Worm (Caenorhabditis elegans): ENCODE results near the gene C18F10.7.

Gene C18F10.7

DNA sequence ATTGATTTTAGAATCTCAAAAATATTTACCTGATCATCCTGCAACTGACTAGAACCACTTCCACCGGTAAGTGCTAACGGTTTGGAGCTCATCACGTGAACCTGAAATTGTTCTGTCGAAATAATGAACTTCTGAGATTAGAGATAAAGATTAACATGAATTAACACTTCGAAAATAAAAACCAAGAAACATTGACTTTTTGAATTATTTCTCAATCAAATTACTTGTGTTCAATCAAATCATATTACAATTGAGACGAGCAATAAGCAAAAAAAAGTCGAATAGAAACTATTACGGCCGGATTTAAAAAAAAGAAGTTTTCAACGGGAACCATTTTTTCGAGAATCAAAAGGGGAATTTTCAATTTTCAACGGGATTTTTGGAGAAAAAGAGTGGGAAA, 32.4 kb downstream of the C18F10.7 start, which contains the start of gene bcas-2:
Gene bcas-2, minus strand, starts transcription at position 101 of the 400 bp plus-strand sequence.
- TF ChIP-seq nhr-237 (tag; optimal IDR thresholded peaks at IDR 0.05) (no peak), ceh-82 (tag; optimal IDR thresholded peaks at IDR 0.05) (no peak), fos-1 (tag; optimal IDR thresholded peaks at IDR 0.05) (no peak), nhr-43 (tag; optimal IDR thresholded peaks at IDR 0.05; ENCODE audit: poor library complexity, severe bottlenecking) (no peak), nhr-76 (tag; optimal IDR thresholded peaks at IDR 0.05) (no peak), mdl-1 (tag; optimal IDR thresholded peaks at IDR 0.05) (no peak), elt-2 (tag; optimal IDR thresholded peaks at IDR 0.05) (no peak), nhr-25 (tag; optimal IDR thresholded peaks at IDR 0.05) (no peak), ama-1 (optimal IDR thresholded peaks at IDR 0.05) (no peak), nhr-67 (tag; optimal IDR thresholded peaks at IDR 0.05) (no peak), skn-1 (tag; optimal IDR thresholded peaks at IDR 0.05) (no peak), nhr-23 (tag; optimal IDR thresholded peaks at IDR 0.05) (no peak), tbx-2 (tag; optimal IDR thresholded peaks at IDR 0.05) (no peak)

DNA sequence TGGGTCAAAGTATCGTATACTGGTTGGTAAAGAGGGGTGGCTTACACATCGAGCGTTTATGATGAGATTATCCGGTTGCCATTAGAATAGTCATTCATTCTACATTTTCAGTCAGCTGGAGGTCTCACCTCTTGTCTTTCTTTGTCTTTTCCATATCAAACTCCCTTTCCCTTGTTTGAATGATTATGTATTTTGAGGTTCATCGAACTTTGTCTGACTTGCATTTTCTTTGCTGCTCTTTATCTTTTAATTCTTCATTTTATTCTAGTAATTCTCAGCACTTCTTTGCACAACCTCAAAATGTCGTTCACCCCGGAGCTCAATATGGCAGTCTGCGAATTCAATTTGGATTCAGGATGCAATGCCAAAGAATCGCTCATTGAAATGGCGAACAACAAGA, 37.6 kb downstream of the C18F10.7 start, which contains the start of gene T12A2.3:
Gene T12A2.3, plus strand, starts transcription at position 301 of the 400 bp plus-strand sequence.
- TF ChIP-seq ztf-11 (tag; optimal IDR thresholded peaks at IDR 0.05) (no peak), hmg-11 (tag; optimal IDR thresholded peaks at IDR 0.05) (no peak), aly-2 (tag; optimal IDR thresholded peaks at IDR 0.05) (no peak), elt-1 (tag; optimal IDR thresholded peaks at IDR 0.05) (no peak), pha-4 (tag; optimal IDR thresholded peaks at IDR 0.05) (no peak), ama-1 (optimal IDR thresholded peaks at IDR 0.05) (no peak), daf-12 (tag; optimal IDR thresholded peaks at IDR 0.05) (no peak), R02D3.7 (tag; optimal IDR thresholded peaks at IDR 0.05) (no peak), ceh-28 (tag; optimal IDR thresholded peaks at IDR 0.05) (no peak), egl-27 (tag; optimal IDR thresholded peaks at IDR 0.05) (no peak), unc-39 (tag; optimal IDR thresholded peaks at IDR 0.05) (no peak), nfya-1 (tag; optimal IDR thresholded peaks at IDR 0.05; ENCODE audit: insufficient read depth) (no peak), snpc-4 (tag; optimal IDR thresholded peaks at IDR 0.05) (no peak), ztf-4 (tag; optimal IDR thresholded peaks at IDR 0.05) (no peak), mdl-1 (tag; optimal IDR thresholded peaks at IDR 0.05) (no peak), mml-1 (tag; optimal IDR thresholded peaks at IDR 0.05) (no peak), tbx-2 (tag; optimal IDR thresholded peaks at IDR 0.05) (no peak), unc-62 (GFP tag; optimal IDR thresholded peaks at IDR 0.05) (no peak), zag-1 (tag; optimal IDR thresholded peaks at IDR 0.05) (no peak), fos-1 (tag; optimal IDR thresholded peaks at IDR 0.05) (no peak)

DNA sequence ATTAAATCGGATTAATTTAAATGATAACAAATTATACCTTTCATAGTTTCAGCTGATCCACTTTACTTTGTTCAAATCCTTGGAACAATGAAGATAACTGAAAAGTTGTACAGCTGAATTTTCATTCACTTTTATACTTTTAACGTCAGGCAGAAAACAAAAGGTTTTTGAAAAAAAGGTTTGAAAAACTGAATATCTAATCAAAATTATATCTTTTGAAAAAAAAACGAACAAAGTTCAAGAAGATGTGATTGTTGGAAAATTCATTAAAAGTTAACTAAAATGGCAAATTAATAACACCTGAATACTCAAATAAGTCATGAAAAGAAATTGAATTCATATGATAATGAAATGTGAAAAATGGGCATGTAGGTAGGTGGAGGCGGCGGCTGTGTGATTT, 41.5 kb downstream of the C18F10.7 start, which contains the start of gene T12A2.21:
Gene T12A2.21, minus strand, starts transcription at position 101 of the 400 bp plus-strand sequence.
- no peak for TF ChIP-seq fos-1 (tag; optimal IDR thresholded peaks at IDR 0.05)
- TF ChIP-seq lin-15B (tag; optimal IDR thresholded peaks at IDR 0.05), result no peak
- no peak for TF ChIP-seq nhr-12 (tag; optimal IDR thresholded peaks at IDR 0.05)
- TF ChIP-seq lsy-12 (tag; optimal IDR thresholded peaks at IDR 0.05), result no peak
- TF ChIP-seq lin-39 (tag; optimal IDR thresholded peaks at IDR 0.05), result no peak
- no peak for TF ChIP-seq ceh-9 (tag; optimal IDR thresholded peaks at IDR 0.05)
- TF ChIP-seq fkh-2 (tag; optimal IDR thresholded peaks at IDR 0.05), result no peak
- no peak for TF ChIP-seq egl-27 (tag; optimal IDR thresholded peaks at IDR 0.05)
- no peak for TF ChIP-seq tbx-2 (tag; optimal IDR thresholded peaks at IDR 0.05)
- TF ChIP-seq nhr-237 (tag; optimal IDR thresholded peaks at IDR 0.05), result no peak
- TF ChIP-seq ztf-11 (tag; optimal IDR thresholded peaks at IDR 0.05), result no peak
- no peak for TF ChIP-seq nhr-11 (tag; optimal IDR thresholded peaks at IDR 0.05)

DNA sequence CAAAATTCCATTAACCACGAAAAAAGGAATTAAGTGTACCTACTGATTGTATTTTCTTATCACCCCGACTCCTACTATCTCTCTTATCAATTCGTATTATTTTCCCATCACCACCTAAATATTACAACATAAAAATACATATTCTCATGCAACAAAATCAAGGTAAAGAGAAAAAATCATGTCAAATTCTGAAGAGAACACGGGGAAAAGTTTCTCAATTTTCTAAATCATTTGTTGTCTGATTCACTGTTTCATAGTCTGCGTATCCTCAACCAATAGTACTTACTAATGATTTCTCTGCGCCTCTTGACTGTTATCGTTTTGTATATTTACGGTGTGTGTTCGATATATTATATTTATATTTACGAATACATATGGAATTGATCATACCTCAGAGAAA, 46.3 kb downstream of the C18F10.7 start:
- TF ChIP-seq unc-62 (GFP tag; optimal IDR thresholded peaks at IDR 0.05), result no peak
- no peak for TF ChIP-seq nhr-43 (tag; optimal IDR thresholded peaks at IDR 0.05; ENCODE audit: poor library complexity, severe bottlenecking)
- no peak for TF ChIP-seq nhr-23 (tag; optimal IDR thresholded peaks at IDR 0.05)
- no peak for TF ChIP-seq nhr-67 (tag; optimal IDR thresholded peaks at IDR 0.05)
- TF ChIP-seq lin-39 (tag; optimal IDR thresholded peaks at IDR 0.05), result no peak
- TF ChIP-seq lsy-12 (tag; optimal IDR thresholded peaks at IDR 0.05), result no peak
- TF ChIP-seq ztf-11 (tag; optimal IDR thresholded peaks at IDR 0.05), result no peak
- no peak for TF ChIP-seq tbx-2 (tag; optimal IDR thresholded peaks at IDR 0.05)
- peak; percentile 87 for TF ChIP-seq pha-4 (tag; optimal IDR thresholded peaks at IDR 0.05)
- no peak for TF ChIP-seq mml-1 (tag; optimal IDR thresholded peaks at IDR 0.05)
- no peak for TF ChIP-seq ceh-82 (tag; optimal IDR thresholded peaks at IDR 0.05)
- peak; percentile 95 for TF ChIP-seq elt-2 (tag; optimal IDR thresholded peaks at IDR 0.05)
- no peak for TF ChIP-seq daf-12 (tag; optimal IDR thresholded peaks at IDR 0.05)
- no peak for TF ChIP-seq sea-2 (GFP tag; optimal IDR thresholded peaks at IDR 0.05)
- TF ChIP-seq fkh-10 (GFP tag; optimal IDR thresholded peaks at IDR 0.05), result no peak
- TF ChIP-seq nhr-12 (tag; optimal IDR thresholded peaks at IDR 0.05), result no peak
- TF ChIP-seq nfya-1 (tag; optimal IDR thresholded peaks at IDR 0.05; ENCODE audit: insufficient read depth), result peak; percentile 14
- TF ChIP-seq pqm-1 (tag; optimal IDR thresholded peaks at IDR 0.05), result peak; percentile 94
- TF ChIP-seq aly-2 (tag; optimal IDR thresholded peaks at IDR 0.05), result no peak
- no peak for TF ChIP-seq nhr-28 (tag; optimal IDR thresholded peaks at IDR 0.05)
- TF ChIP-seq nhr-237 (tag; optimal IDR thresholded peaks at IDR 0.05), result no peak
- TF ChIP-seq ceh-9 (tag; optimal IDR thresholded peaks at IDR 0.05), result no peak
- peak; percentile 4 for TF ChIP-seq nhr-25 (tag; optimal IDR thresholded peaks at IDR 0.05)
- TF ChIP-seq ceh-28 (tag; optimal IDR thresholded peaks at IDR 0.05), result no peak
- TF ChIP-seq elt-1 (tag; optimal IDR thresholded peaks at IDR 0.05), result no peak
- no peak for TF ChIP-seq eor-1 (tag; optimal IDR thresholded peaks at IDR 0.05)
- TF ChIP-seq ZK546.5 (tag; optimal IDR thresholded peaks at IDR 0.05), result no peak
- TF ChIP-seq jun-1 (tag; optimal IDR thresholded peaks at IDR 0.05), result peak; percentile 33
- TF ChIP-seq hmg-11 (tag; optimal IDR thresholded peaks at IDR 0.05), result no peak
- TF ChIP-seq nhr-11 (tag; optimal IDR thresholded peaks at IDR 0.05), result no peak
